Worm (Caenorhabditis elegans) whole organism, L2 larva: Measurements from ENCODE around the gene rnh-1.0.

Source experiments
- C34F6.9 ChIP-seq: fragments of 150-350 bp; optimal IDR thresholded peaks from 2 replicates; lab custom pipeline; 2014; ENCODE audit warnings: missing biosample characterization, missing genetic modification characterization
- F13H6.1 ChIP-seq: sonication (generic microtip); optimal IDR thresholded peaks from 2 replicates; lab custom pipeline; 2016; ENCODE audit warnings: missing genetic modification characterization, missing compliant biosample characterization
- R02D3.7 ChIP-seq: fragments of 150-350 bp; optimal IDR thresholded peaks from 2 replicates; lab custom pipeline; 2014; ENCODE audit warnings: missing biosample characterization, missing genetic modification characterization
- alr-1 ChIP-seq: fragments of 150-350 bp; optimal IDR thresholded peaks from 2 replicates; lab custom pipeline; 2014; ENCODE audit warnings: missing biosample characterization, missing genetic modification characterization
- aly-2 ChIP-seq: fragments of 150-350 bp; optimal IDR thresholded peaks from 2 replicates; lab custom pipeline; 2014; ENCODE audit warnings: missing biosample characterization, missing genetic modification characterization
- ama-1 ChIP-seq: fragments of 150-350 bp; optimal IDR thresholded peaks from 2 replicates; lab custom pipeline; 2018; ENCODE audit warnings: inconsistent platforms
- ceh-16 ChIP-seq: fragments of 150-350 bp; optimal IDR thresholded peaks from 2 replicates; lab custom pipeline; 2014; ENCODE audit warnings: missing biosample characterization, missing genetic modification characterization
- ceh-82 ChIP-seq: fragments of 150-350 bp; optimal IDR thresholded peaks from 2 replicates; lab custom pipeline; 2014; ENCODE audit warnings: missing biosample characterization, missing genetic modification characterization
- elt-1 ChIP-seq: fragments of 150-350 bp; optimal IDR thresholded peaks from 2 replicates; lab custom pipeline; 2014; ENCODE audit warnings: missing biosample characterization, missing genetic modification characterization
- lin-13 ChIP-seq: fragments of 150-350 bp; optimal IDR thresholded peaks from 2 replicates; lab custom pipeline; 2014; ENCODE audit warnings: missing biosample characterization, missing genetic modification reagents, missing genetic modification characterization
- lin-39 ChIP-seq: fragments of 150-350 bp; optimal IDR thresholded peaks from 2 replicates; lab custom pipeline; 2014; ENCODE audit warnings: missing biosample characterization, missing genetic modification reagents, missing genetic modification characterization
- mab-5 ChIP-seq: fragments of 150-350 bp; optimal IDR thresholded peaks from 2 replicates; lab custom pipeline; 2014; ENCODE audit warnings: missing biosample characterization, missing genetic modification characterization
- mbf-1 ChIP-seq: sonication (generic microtip); optimal IDR thresholded peaks from 2 replicates; lab custom pipeline; 2017; ENCODE audit warnings: missing biosample characterization, missing genetic modification characterization
- mdl-1 ChIP-seq, 2 experiments: fragments of 150-350 bp in 1 of 2; sonication (generic microtip) in 1 of 2; optimal IDR thresholded peaks; 2 replicates each; lab custom pipeline; 2017; ENCODE audit warnings: missing biosample characterization in 2 of 2, missing genetic modification characterization in 2 of 2
- nhr-11 ChIP-seq: fragments of 150-350 bp; optimal IDR thresholded peaks from 2 replicates; lab custom pipeline; 2014; ENCODE audit warnings: missing biosample characterization, missing genetic modification characterization
- nhr-12 ChIP-seq: fragments of 150-350 bp; optimal IDR thresholded peaks from 2 replicates; lab custom pipeline; 2014; ENCODE audit warnings: missing biosample characterization, missing genetic modification characterization
- nhr-129 ChIP-seq: fragments of 150-350 bp; optimal IDR thresholded peaks from 2 replicates; lab custom pipeline; 2014; ENCODE audit warnings: missing biosample characterization, missing genetic modification characterization
- nhr-21 ChIP-seq: fragments of 150-350 bp; optimal IDR thresholded peaks from 2 replicates; lab custom pipeline; 2014; ENCODE audit warnings: missing biosample characterization, missing genetic modification characterization
- nhr-237 ChIP-seq: fragments of 150-350 bp; optimal IDR thresholded peaks from 2 replicates; lab custom pipeline; 2014; ENCODE audit warnings: missing biosample characterization, missing genetic modification characterization
- nhr-25 ChIP-seq: fragments of 150-350 bp; sonication (generic microtip); optimal IDR thresholded peaks from 3 replicates; lab custom pipeline; 2014; ENCODE audit warnings: missing biosample characterization, missing genetic modification characterization
- nhr-6 ChIP-seq: fragments of 150-350 bp; optimal IDR thresholded peaks from 2 replicates; lab custom pipeline; 2014; ENCODE audit warnings: missing biosample characterization, missing genetic modification characterization
- nhr-77 ChIP-seq: fragments of 150-350 bp; optimal IDR thresholded peaks from 2 replicates; lab custom pipeline; 2014; ENCODE audit warnings: missing biosample characterization, missing genetic modification characterization
- sem-4 ChIP-seq: fragments of 150-350 bp; optimal IDR thresholded peaks from 2 replicates; lab custom pipeline; 2014; ENCODE audit warnings: missing biosample characterization, missing genetic modification reagents, missing genetic modification characterization
- sma-9 ChIP-seq, 2 experiments: fragments of 150-350 bp in 1 of 2; sonication (generic microtip) in 1 of 2; optimal IDR thresholded peaks; 2 replicates each; lab custom pipeline; 2014 to 2016; ENCODE audit warnings: missing genetic modification characterization in 2 of 2, mild to moderate bottlenecking in 1 of 2, missing biosample characterization in 1 of 2, missing compliant biosample characterization in 1 of 2, missing genetic modification reagents in 1 of 2, moderate library complexity in 1 of 2
- snpc-4 ChIP-seq: fragments of 150-350 bp; optimal IDR thresholded peaks from 2 replicates; lab custom pipeline; 2014; ENCODE audit warnings: missing biosample characterization, missing genetic modification characterization
- unc-39 ChIP-seq: fragments of 150-350 bp; optimal IDR thresholded peaks from 2 replicates; lab custom pipeline; 2014; ENCODE audit warnings: missing biosample characterization, missing genetic modification characterization
- unc-55 ChIP-seq: fragments of 150-350 bp; sonication (generic microtip); optimal IDR thresholded peaks from 3 replicates; lab custom pipeline; 2014; ENCODE audit warnings: missing biosample characterization, missing genetic modification reagents, missing genetic modification characterization
- unc-62 ChIP-seq: fragments of 150-350 bp; optimal IDR thresholded peaks from 2 replicates; lab custom pipeline; 2014; ENCODE audit warnings: missing biosample characterization, missing genetic modification reagents, missing genetic modification characterization
- ztf-11 ChIP-seq: sonication (generic microtip); optimal IDR thresholded peaks from 2 replicates; lab custom pipeline; 2017; ENCODE audit warnings: missing biosample characterization, missing genetic modification characterization
- ztf-4 ChIP-seq: fragments of 150-350 bp; optimal IDR thresholded peaks from 2 replicates; lab custom pipeline; 2014; ENCODE audit warnings: missing biosample characterization, missing genetic modification characterization

The rnh-1.0 gene

ce11 chrII:4975311-4975710 lies 19.8 kb upstream of the rnh-1.0 start:
- TF ChIP-seq unc-39 (tag; lab: Kevin White, UChicago) (no peak), nhr-237 (tag; lab: Kevin White, UChicago) (no peak), mbf-1 (no peak), unc-62 (no peak), nhr-77 (tag; lab: Kevin White, UChicago) (no peak), ztf-11 (tag; lab: Kevin White, UChicago) (no peak), sma-9 (GFP tag; optimal IDR thresholded peaks at IDR 0.05; lab: Kevin White, UChicago) (no peak), sma-9 (tag; optimal IDR thresholded peaks at IDR 0.05; lab: Kevin White, UChicago) (no peak)

ce11 chrII:4981682-4982404 lies 13.3 kb upstream of the rnh-1.0 start:
- TF ChIP-seq elt-1 (tag; lab: Kevin White, UChicago) (peak; percentile 16), unc-55 (GFP tag; lab: Kevin White, UChicago) (no peak), ceh-16 (tag; lab: Kevin White, UChicago) (peak; percentile 90), nhr-237 (tag; lab: Kevin White, UChicago) (no peak), nhr-6 (tag; lab: Kevin White, UChicago) (no peak)

- TF ChIP-seq sem-4 (no peak), R02D3.7 (no peak), ama-1 (lab: Kevin White, UChicago) (no peak), unc-39 (tag; lab: Kevin White, UChicago) (no peak), nhr-25 (tag; lab: Kevin White, UChicago) (no peak), nhr-237 (tag; lab: Kevin White, UChicago) (no peak)
Measured at ce11 chrII:4984151-4984550, 11.0 kb upstream of the rnh-1.0 start.

- TF ChIP-seq nhr-25 (tag; lab: Kevin White, UChicago) (peak; percentile 32), mab-5 (tag; lab: Kevin White, UChicago) (no peak), aly-2 (tag; lab: Kevin White, UChicago) (no peak), ceh-16 (tag; lab: Kevin White, UChicago) (peak; percentile 58), mbf-1 (no peak), nhr-129 (tag; lab: Kevin White, UChicago) (peak; percentile 40), ztf-4 (no peak), sma-9 (GFP tag; optimal IDR thresholded peaks at IDR 0.05; lab: Kevin White, UChicago) (peak; percentile 49), sma-9 (tag; optimal IDR thresholded peaks at IDR 0.05; lab: Kevin White, UChicago) (no peak), sem-4 (no peak), lin-39 (no peak), C34F6.9 (no peak)
Measured at ce11 chrII:4985961-4986503, 9.1 kb upstream of the rnh-1.0 start.

- TF ChIP-seq ama-1 (lab: Kevin White, UChicago) = no peak
Measured at ce11 chrII:4986664-4987063, 8.5 kb upstream of the rnh-1.0 start.

- TF ChIP-seq ceh-82 (tag; lab: Kevin White, UChicago) = no peak
- TF ChIP-seq ztf-4 = no peak
- no peak for TF ChIP-seq nhr-12 (tag; lab: Kevin White, UChicago)
- TF ChIP-seq ztf-11 (tag; lab: Kevin White, UChicago) = no peak
- TF ChIP-seq nhr-129 (tag; lab: Kevin White, UChicago) = no peak
- no peak for TF ChIP-seq mab-5 (tag; lab: Kevin White, UChicago)
- TF ChIP-seq sem-4 = no peak
- no peak for TF ChIP-seq lin-13 (GFP tag; lab: Kevin White, UChicago)
- TF ChIP-seq aly-2 (tag; lab: Kevin White, UChicago) = no peak
- no peak for TF ChIP-seq nhr-21 (tag; lab: Kevin White, UChicago)
- TF ChIP-seq F13H6.1 (tag; lab: Kevin White, UChicago) = no peak
- no peak for TF ChIP-seq alr-1 (tag; lab: Kevin White, UChicago)
Measured at ce11 chrII:4987257-4987656, 7.9 kb upstream of the rnh-1.0 start.

- TF ChIP-seq mab-5 (tag; lab: Kevin White, UChicago) = no peak
- no peak for TF ChIP-seq snpc-4 (tag; lab: Kevin White, UChicago)
- no peak for TF ChIP-seq F13H6.1 (tag; lab: Kevin White, UChicago)
- TF ChIP-seq mdl-1 (tag; optimal IDR thresholded peaks at IDR 0.05; lab: Kevin White, UChicago) = no peak
- TF ChIP-seq sem-4 = no peak
- TF ChIP-seq unc-39 (tag; lab: Kevin White, UChicago) = no peak
- no peak for TF ChIP-seq nhr-11
- no peak for TF ChIP-seq nhr-12 (tag; lab: Kevin White, UChicago)
- no peak for TF ChIP-seq nhr-77 (tag; lab: Kevin White, UChicago)
- no peak for TF ChIP-seq unc-62
Measured at ce11 chrII:4989802-4990201, 5.3 kb upstream of the rnh-1.0 start, which contains the start of gene T27F7.12. Gene T27F7.12, plus strand, starts transcription at chrII:4990102.
